Worm (Caenorhabditis elegans) whole organism, early embryonic: ENCODE data around the gene F52B11.5.

Source experiments
- B0310.2 ChIP-seq: sonication (generic microtip); optimal IDR thresholded peaks from 2 replicates; lab custom pipeline; 2016; ENCODE audit warnings: mild to moderate bottlenecking, missing genetic modification characterization, missing compliant biosample characterization
- F13C5.2 ChIP-seq: sonication (generic microtip); optimal IDR thresholded peaks from 2 replicates; lab custom pipeline; 2017; ENCODE audit warnings: mild to moderate bottlenecking, missing genetic modification characterization, inconsistent platforms, missing compliant biosample characterization
- aly-1 ChIP-seq: sonication (generic microtip); optimal IDR thresholded peaks from 2 replicates; lab custom pipeline; 2016; ENCODE audit warnings: missing genetic modification characterization, missing compliant biosample characterization
- ama-1 ChIP-seq: fragments of 150-350 bp; optimal IDR thresholded peaks from 2 replicates; lab custom pipeline; 2014
- ceh-13 ChIP-seq: fragments of 200-800 bp; sonication (Bioruptor generic); optimal IDR thresholded peaks from 2 replicates; lab custom pipeline; 2018; ENCODE audit warnings: mild to moderate bottlenecking, missing genetic modification characterization, missing compliant biosample characterization
- ceh-36 ChIP-seq: sonication (generic microtip); optimal IDR thresholded peaks from 2 replicates; lab custom pipeline; 2016; ENCODE audit warnings: missing genetic modification characterization, inconsistent platforms, missing compliant biosample characterization
- ets-7 ChIP-seq: sonication (generic microtip); optimal IDR thresholded peaks from 2 replicates; lab custom pipeline; 2016; ENCODE audit warnings: missing genotype, missing genetic modification characterization, missing compliant biosample characterization
- flt-1 ChIP-seq: fragments of 200-800 bp; sonication (Bioruptor generic); IDR thresholded peaks from 2 replicates; pipeline ENCODE4 v1.3.6; 2022; ENCODE audit warnings: missing genetic modification characterization, missing compliant biosample characterization
- hmbx-1 ChIP-seq: sonication (generic microtip); optimal IDR thresholded peaks from 2 replicates; lab custom pipeline; 2016; ENCODE audit warnings: mild to moderate bottlenecking, missing genetic modification characterization, missing compliant biosample characterization
- hmg-4 ChIP-seq: fragments of 200-800 bp; sonication (Bioruptor generic); optimal IDR thresholded peaks from 2 replicates; lab custom pipeline; 2018; ENCODE audit warnings: mild to moderate bottlenecking, missing genetic modification characterization, missing compliant biosample characterization
- hnd-1 ChIP-seq: sonication (generic microtip); optimal IDR thresholded peaks from 2 replicates; lab custom pipeline; 2016; ENCODE audit warnings: missing genetic modification characterization, missing compliant biosample characterization
- pes-1 ChIP-seq: fragments of 200-800 bp; sonication (Bioruptor generic); IDR thresholded peaks from 2 replicates; pipeline ENCODE4 v1.3.6; 2022; ENCODE audit warnings: missing genetic modification reagents, missing genetic modification characterization, missing compliant biosample characterization
- scrt-1 ChIP-seq: fragments of 200-800 bp; sonication (Bioruptor generic); IDR thresholded peaks from 2 replicates; pipeline ENCODE4 v1.3.6; 2022; ENCODE audit warnings: missing genetic modification characterization, missing compliant biosample characterization
- sea-1 ChIP-seq: fragments of 200-800 bp; sonication (Bioruptor generic); conservative IDR thresholded peaks from 2 replicates; pipeline ENCODE4 v1.3.6; 2022; ENCODE audit warnings: missing genetic modification characterization, missing compliant biosample characterization
- tbx-11 ChIP-seq: fragments of 200-800 bp; sonication (Bioruptor generic); IDR thresholded peaks from 2 replicates; pipeline ENCODE4 v1.3.6; 2022; ENCODE audit warnings: missing genetic modification characterization, missing compliant biosample characterization
- tbx-37 ChIP-seq: fragments of 200-800 bp; sonication (Bioruptor generic); conservative IDR thresholded peaks from 2 replicates; pipeline ENCODE4 v1.3.6; 2022; ENCODE audit warnings: missing genetic modification reagents, missing genetic modification characterization, missing compliant biosample characterization
- tra-4 ChIP-seq: sonication (generic microtip); optimal IDR thresholded peaks from 2 replicates; lab custom pipeline; 2017; ENCODE audit warnings: missing genetic modification characterization, missing compliant biosample characterization

F52B11.5 gene

DNA sequence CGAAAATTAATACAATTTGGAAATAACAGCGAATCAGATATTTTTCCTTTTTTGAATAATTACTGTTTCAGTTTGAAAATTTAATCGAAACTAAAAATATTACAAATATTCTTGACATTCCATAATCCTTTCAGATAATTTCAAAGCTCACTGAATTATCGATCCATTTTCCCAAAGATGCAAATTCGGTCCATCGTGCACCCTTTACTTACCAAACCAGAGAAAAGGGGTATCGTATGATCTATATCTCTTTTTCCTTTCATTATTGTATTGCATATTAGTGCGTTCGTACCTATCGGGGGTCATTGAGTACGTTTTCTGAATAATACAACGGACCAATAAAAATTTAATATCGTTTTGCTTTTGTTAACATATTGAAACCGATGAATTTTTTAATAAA, 1.7 kb upstream of the F52B11.5 start:
- TF ChIP-seq ets-7 (no peak), hmg-4 (GFP tag; lab: Kevin White, UChicago) (no peak), B0310.2 (tag; lab: Kevin White, UChicago) (no peak), tbx-37 (GFP tag; lab: Robert Waterston, UW) (no peak), F13C5.2 (tag; lab: Kevin White, UChicago) (no peak), pes-1 (GFP tag; lab: Robert Waterston, UW) (no peak), ama-1 (lab: Kevin White, UChicago) (no peak), sea-1 (no peak), tra-4 (tag; lab: Kevin White, UChicago) (no peak), hnd-1 (tag; lab: Kevin White, UChicago) (no peak), hmbx-1 (no peak), flt-1 (no peak), aly-1 (no peak), ceh-13 (GFP tag; lab: Kevin White, UChicago) (no peak), tbx-11 (GFP tag; lab: Robert Waterston, UW) (no peak), scrt-1 (GFP tag; lab: Robert Waterston, UW) (no peak)

DNA sequence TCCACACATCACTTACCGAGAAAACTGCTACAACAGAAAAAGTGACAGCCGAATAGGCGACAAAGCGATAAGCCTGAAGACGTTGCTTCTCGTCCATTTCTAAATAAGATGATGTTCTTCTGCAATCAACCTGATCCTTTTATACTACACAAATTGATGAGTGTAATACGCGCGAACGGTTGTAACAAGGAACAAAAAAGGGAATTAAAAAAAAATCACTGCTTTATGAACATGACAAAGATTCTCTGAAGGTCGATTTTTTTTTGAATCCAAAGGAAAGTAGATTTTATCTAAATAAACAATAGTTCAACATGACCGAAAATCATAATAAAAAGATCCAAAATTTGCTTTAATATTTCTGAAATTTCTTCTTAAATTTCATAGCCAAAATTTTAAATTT, 3.8 kb downstream of the F52B11.5 start, which contains the start of gene col-133:
col-133 (minus strand) TSS at position 101 of the 400 bp plus-strand sequence.
- TF ChIP-seq sea-1 (no peak), ceh-13 (GFP tag; lab: Kevin White, UChicago) (no peak), F13C5.2 (tag; lab: Kevin White, UChicago) (no peak), flt-1 (no peak), B0310.2 (tag; lab: Kevin White, UChicago) (no peak), tbx-37 (GFP tag; lab: Robert Waterston, UW) (no peak), hmbx-1 (no peak), aly-1 (no peak)

DNA sequence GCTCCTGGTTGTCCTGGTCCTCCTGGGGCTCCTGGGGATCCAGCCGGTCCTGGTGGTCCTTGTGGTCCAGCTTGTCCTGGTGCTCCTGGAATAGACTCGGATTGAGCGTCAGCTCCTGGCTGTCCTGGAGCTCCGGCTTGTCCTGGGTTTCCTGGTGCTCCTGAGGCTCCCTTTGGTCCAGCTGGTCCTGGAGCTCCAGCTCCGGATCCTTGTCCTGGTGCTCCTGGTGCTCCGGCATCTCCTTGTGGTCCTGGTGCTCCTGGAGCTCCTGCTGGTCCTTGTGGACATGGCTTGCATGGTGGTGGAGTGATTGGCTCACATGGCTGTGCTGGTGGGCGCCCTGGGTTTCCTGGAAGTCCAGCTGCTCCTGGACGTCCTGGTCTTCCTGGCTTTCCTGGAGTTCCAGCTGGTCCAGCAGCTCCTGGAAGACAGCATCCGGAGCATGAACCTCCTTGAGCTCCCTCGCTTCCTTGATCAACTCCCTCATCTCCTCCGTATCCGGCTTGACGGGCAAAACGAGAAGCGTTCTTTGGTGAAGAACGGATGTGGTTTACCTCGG, 4.4 kb downstream of the F52B11.5 start:
- TF ChIP-seq pes-1 (GFP tag; lab: Robert Waterston, UW) (no peak), sea-1 (no peak), ceh-36 (tag; lab: Kevin White, UChicago) (no peak), aly-1 (no peak), tbx-37 (GFP tag; lab: Robert Waterston, UW) (no peak), B0310.2 (tag; lab: Kevin White, UChicago) (no peak), hmg-4 (GFP tag; lab: Kevin White, UChicago) (no peak), ama-1 (lab: Kevin White, UChicago) (no peak), ceh-13 (GFP tag; lab: Kevin White, UChicago) (no peak), hmbx-1 (no peak), F13C5.2 (tag; lab: Kevin White, UChicago) (no peak), flt-1 (no peak), hnd-1 (tag; lab: Kevin White, UChicago) (no peak), tbx-11 (GFP tag; lab: Robert Waterston, UW) (no peak), tra-4 (tag; lab: Kevin White, UChicago) (no peak), scrt-1 (GFP tag; lab: Robert Waterston, UW) (no peak), ets-7 (no peak)

DNA sequence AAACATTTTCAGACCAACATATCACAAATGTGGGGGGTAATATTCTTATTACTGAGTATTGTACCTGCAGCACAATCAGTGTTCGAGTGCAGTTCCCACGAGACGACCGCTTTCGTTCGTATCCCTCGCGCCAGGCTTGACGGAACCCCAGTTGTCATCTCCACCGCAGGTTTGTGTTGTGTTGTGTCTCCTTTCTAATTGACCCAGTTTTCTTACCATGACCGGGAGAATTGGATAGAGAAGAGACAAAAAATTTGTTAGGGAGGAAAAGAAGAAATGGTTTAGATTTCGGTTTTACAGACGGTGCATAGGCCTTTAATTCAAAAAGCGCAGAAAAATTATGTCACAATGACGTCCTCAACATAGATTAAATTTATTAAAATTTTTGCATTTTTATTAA, 11.8 kb downstream of the F52B11.5 start, which contains the start of gene noah-2:
noah-2 (plus strand) TSS at position 13 of the 400 bp plus-strand sequence.
- TF ChIP-seq ceh-36 (tag; lab: Kevin White, UChicago) (no peak), ets-7 (no peak), tra-4 (tag; lab: Kevin White, UChicago) (no peak), hnd-1 (tag; lab: Kevin White, UChicago) (no peak), ama-1 (lab: Kevin White, UChicago) (no peak), flt-1 (no peak), hmbx-1 (no peak), aly-1 (no peak), scrt-1 (GFP tag; lab: Robert Waterston, UW) (no peak), sea-1 (no peak), B0310.2 (tag; lab: Kevin White, UChicago) (no peak), pes-1 (GFP tag; lab: Robert Waterston, UW) (no peak), tbx-11 (GFP tag; lab: Robert Waterston, UW) (no peak)

DNA sequence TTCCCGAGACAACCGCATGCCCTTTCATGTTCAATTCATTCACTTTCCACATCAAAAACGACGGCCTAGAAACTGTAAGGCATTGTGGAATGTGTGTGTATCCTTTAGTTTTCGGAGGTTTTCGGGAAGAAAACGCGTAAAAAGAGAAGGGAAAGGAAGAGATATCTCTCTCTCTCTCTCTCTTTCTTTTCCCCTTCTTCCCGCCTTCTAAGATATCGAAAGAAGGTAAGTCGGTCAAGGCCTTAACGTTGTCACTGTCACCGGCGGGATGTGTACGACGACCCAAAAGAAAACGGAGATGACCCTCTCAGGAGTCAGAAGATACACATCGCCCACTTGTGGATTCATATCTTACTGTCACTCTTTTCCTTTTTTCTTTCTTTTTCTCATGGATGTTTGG, 13.3 kb downstream of the F52B11.5 start:
- TF ChIP-seq pes-1 (GFP tag; lab: Robert Waterston, UW) = no peak
- TF ChIP-seq tbx-37 (GFP tag; lab: Robert Waterston, UW) = no peak
- no peak for TF ChIP-seq ceh-13 (GFP tag; lab: Kevin White, UChicago)
- TF ChIP-seq B0310.2 (tag; lab: Kevin White, UChicago) = no peak
- no peak for TF ChIP-seq hmbx-1
- no peak for TF ChIP-seq ama-1 (lab: Kevin White, UChicago)
- TF ChIP-seq tbx-11 (GFP tag; lab: Robert Waterston, UW) = no peak
- TF ChIP-seq sea-1 = no peak
- no peak for TF ChIP-seq ets-7
- TF ChIP-seq hmg-4 (GFP tag; lab: Kevin White, UChicago) = no peak
- no peak for TF ChIP-seq hnd-1 (tag; lab: Kevin White, UChicago)
- TF ChIP-seq flt-1 = no peak
- TF ChIP-seq scrt-1 (GFP tag; lab: Robert Waterston, UW) = no peak
- no peak for TF ChIP-seq ceh-36 (tag; lab: Kevin White, UChicago)
- no peak for TF ChIP-seq tra-4 (tag; lab: Kevin White, UChicago)

DNA sequence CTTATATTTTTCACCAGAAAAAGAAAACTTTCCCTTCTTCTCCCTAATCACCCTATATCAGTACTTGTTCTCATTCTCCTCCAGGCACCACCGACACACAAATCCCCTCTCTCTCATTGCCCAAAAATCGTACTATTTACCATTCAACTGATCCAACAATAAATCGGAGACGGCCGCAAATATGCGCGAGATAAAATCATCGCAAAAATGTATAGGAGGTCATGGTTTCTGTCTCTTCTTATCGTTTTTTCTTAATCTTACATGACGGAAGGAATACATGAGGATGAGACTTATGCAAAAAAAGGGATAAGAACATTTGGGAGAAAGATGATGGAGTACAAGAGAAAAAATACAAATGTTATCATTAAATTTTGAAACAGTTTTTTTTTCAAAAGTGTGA, 16.6 kb downstream of the F52B11.5 start:
- TF ChIP-seq tra-4 (tag; lab: Kevin White, UChicago) (no peak), F13C5.2 (tag; lab: Kevin White, UChicago) (no peak), flt-1 (no peak), hnd-1 (tag; lab: Kevin White, UChicago) (no peak), ceh-13 (GFP tag; lab: Kevin White, UChicago) (no peak), ama-1 (lab: Kevin White, UChicago) (no peak), ceh-36 (tag; lab: Kevin White, UChicago) (no peak)

DNA sequence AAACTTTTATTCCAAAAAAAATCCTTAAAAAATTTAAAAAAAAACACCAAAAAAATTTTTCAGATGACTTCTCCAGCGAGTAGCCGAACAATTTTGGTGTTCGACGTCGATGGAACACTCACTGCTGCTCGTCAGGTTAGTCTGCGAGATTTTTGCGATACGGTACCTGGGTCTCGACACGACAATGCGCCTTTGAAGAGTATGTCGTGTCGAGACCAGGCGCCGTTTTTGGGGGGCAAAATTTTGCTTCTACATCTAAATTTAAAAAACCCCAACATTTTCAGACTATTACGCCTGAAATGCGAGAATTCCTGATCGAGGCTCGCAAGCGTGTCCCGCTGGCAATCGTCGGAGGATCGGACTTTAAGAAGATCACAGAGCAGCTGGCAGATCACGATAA, 19.5 kb downstream of the F52B11.5 start, which contains the start of gene F52B11.2:
F52B11.2 (plus strand) TSS at position 64 of the 400 bp plus-strand sequence.
- 0 out of 2 replicates have a peak, but pooled peaks have one; percentile 14 for TF ChIP-seq flt-1
- TF ChIP-seq ama-1 (lab: Kevin White, UChicago) = peak; percentile 37
- TF ChIP-seq hmg-4 (GFP tag; lab: Kevin White, UChicago) = no peak
- no peak for TF ChIP-seq tra-4 (tag; lab: Kevin White, UChicago)
- no peak for TF ChIP-seq aly-1
- no peak for TF ChIP-seq F13C5.2 (tag; lab: Kevin White, UChicago)
